Worm (Caenorhabditis elegans) whole organism, L2 larva: ENCODE results near the gene F53A9.6.

ENCODE experiments used
- C34F6.9 ChIP-seq: fragments of 150-350 bp; optimal IDR thresholded peaks from 2 replicates; lab custom pipeline; 2014; ENCODE audit warnings: missing biosample characterization, missing genetic modification characterization
- F13H6.1 ChIP-seq: sonication (generic microtip); optimal IDR thresholded peaks from 2 replicates; lab custom pipeline; 2016; ENCODE audit warnings: missing genetic modification characterization, missing compliant biosample characterization
- R02D3.7 ChIP-seq: fragments of 150-350 bp; optimal IDR thresholded peaks from 2 replicates; lab custom pipeline; 2014; ENCODE audit warnings: missing biosample characterization, missing genetic modification characterization
- Y55F3AM.14 ChIP-seq: fragments of 200-800 bp; sonication (Bioruptor generic); optimal IDR thresholded peaks from 2 replicates; lab custom pipeline; 2018; ENCODE audit warnings: mild to moderate bottlenecking, missing genetic modification characterization, missing compliant biosample characterization
- ZK546.5 ChIP-seq: sonication (generic microtip); optimal IDR thresholded peaks from 2 replicates; lab custom pipeline; 2017; ENCODE audit warnings: missing biosample characterization, missing genetic modification characterization
- alr-1 ChIP-seq: fragments of 150-350 bp; optimal IDR thresholded peaks from 2 replicates; lab custom pipeline; 2014; ENCODE audit warnings: missing biosample characterization, missing genetic modification characterization
- aly-2 ChIP-seq: fragments of 150-350 bp; optimal IDR thresholded peaks from 2 replicates; lab custom pipeline; 2014; ENCODE audit warnings: missing biosample characterization, missing genetic modification characterization
- ama-1 ChIP-seq: fragments of 150-350 bp; optimal IDR thresholded peaks from 2 replicates; lab custom pipeline; 2018; ENCODE audit warnings: inconsistent platforms
- blmp-1 ChIP-seq: sonication (generic microtip); optimal IDR thresholded peaks from 2 replicates; lab custom pipeline; 2017; ENCODE audit warnings: missing genetic modification characterization, mild to moderate bottlenecking, missing compliant biosample characterization, antibody characterized with exemption, moderate library complexity; ENCODE audit not compliant: insufficient read depth
- ceh-16 ChIP-seq: fragments of 150-350 bp; optimal IDR thresholded peaks from 2 replicates; lab custom pipeline; 2014; ENCODE audit warnings: missing biosample characterization, missing genetic modification characterization
- ceh-82 ChIP-seq: fragments of 150-350 bp; optimal IDR thresholded peaks from 2 replicates; lab custom pipeline; 2014; ENCODE audit warnings: missing biosample characterization, missing genetic modification characterization
- crh-2 ChIP-seq: sonication (generic microtip); optimal IDR thresholded peaks from 2 replicates; lab custom pipeline; 2017; ENCODE audit warnings: missing biosample characterization, missing genetic modification characterization
- dmd-4 ChIP-seq: sonication (generic microtip); optimal IDR thresholded peaks from 2 replicates; lab custom pipeline; 2017; ENCODE audit warnings: missing biosample characterization, missing genetic modification characterization
- egl-27 ChIP-seq: sonication (generic microtip); optimal IDR thresholded peaks from 3 replicates; lab custom pipeline; 2017; ENCODE audit warnings: missing biosample characterization, missing genetic modification reagents, missing genetic modification characterization
- elt-1 ChIP-seq: fragments of 150-350 bp; optimal IDR thresholded peaks from 2 replicates; lab custom pipeline; 2014; ENCODE audit warnings: missing biosample characterization, missing genetic modification characterization
- elt-3 ChIP-seq: sonication (generic microtip); optimal IDR thresholded peaks from 2 replicates; lab custom pipeline; 2017; ENCODE audit warnings: missing biosample characterization, missing genetic modification characterization
- fos-1 ChIP-seq: fragments of 150-350 bp; optimal IDR thresholded peaks from 2 replicates; lab custom pipeline; 2014; ENCODE audit warnings: missing biosample characterization, missing genetic modification characterization
- gmeb-1 ChIP-seq: fragments of 150-350 bp; optimal IDR thresholded peaks from 2 replicates; lab custom pipeline; 2014; ENCODE audit warnings: missing biosample characterization, missing genetic modification characterization
- lin-11 ChIP-seq: fragments of 150-350 bp; sonication (generic microtip); optimal IDR thresholded peaks from 2 replicates; lab custom pipeline; 2014; ENCODE audit warnings: missing biosample characterization, missing genetic modification characterization, inconsistent platforms, mixed read lengths
- lin-13 ChIP-seq: fragments of 150-350 bp; optimal IDR thresholded peaks from 2 replicates; lab custom pipeline; 2014; ENCODE audit warnings: missing biosample characterization, missing genetic modification reagents, missing genetic modification characterization
- lin-39 ChIP-seq: fragments of 150-350 bp; optimal IDR thresholded peaks from 2 replicates; lab custom pipeline; 2014; ENCODE audit warnings: missing biosample characterization, missing genetic modification reagents, missing genetic modification characterization
- lsy-2 ChIP-seq, 2 experiments: fragments of 150-350 bp in 1 of 2; sonication (generic microtip) in 1 of 2; optimal IDR thresholded peaks; 2 replicates each; lab custom pipeline; 2014 to 2017; ENCODE audit warnings: missing biosample characterization in 2 of 2, missing genetic modification characterization in 2 of 2
- mab-5 ChIP-seq: fragments of 150-350 bp; optimal IDR thresholded peaks from 2 replicates; lab custom pipeline; 2014; ENCODE audit warnings: missing biosample characterization, missing genetic modification characterization
- mbf-1 ChIP-seq: sonication (generic microtip); optimal IDR thresholded peaks from 2 replicates; lab custom pipeline; 2017; ENCODE audit warnings: missing biosample characterization, missing genetic modification characterization
- mdl-1 ChIP-seq, 2 experiments: fragments of 150-350 bp in 1 of 2; sonication (generic microtip) in 1 of 2; optimal IDR thresholded peaks; 2 replicates each; lab custom pipeline; 2017; ENCODE audit warnings: missing biosample characterization in 2 of 2, missing genetic modification characterization in 2 of 2
- nhr-10 ChIP-seq: sonication (generic microtip); optimal IDR thresholded peaks from 2 replicates; lab custom pipeline; 2017; ENCODE audit warnings: missing biosample characterization, missing genetic modification characterization
- nhr-11 ChIP-seq: fragments of 150-350 bp; optimal IDR thresholded peaks from 2 replicates; lab custom pipeline; 2014; ENCODE audit warnings: missing biosample characterization, missing genetic modification characterization
- nhr-12 ChIP-seq: fragments of 150-350 bp; optimal IDR thresholded peaks from 2 replicates; lab custom pipeline; 2014; ENCODE audit warnings: missing biosample characterization, missing genetic modification characterization
- nhr-129 ChIP-seq: fragments of 150-350 bp; optimal IDR thresholded peaks from 2 replicates; lab custom pipeline; 2014; ENCODE audit warnings: missing biosample characterization, missing genetic modification characterization
- nhr-21 ChIP-seq: fragments of 150-350 bp; optimal IDR thresholded peaks from 2 replicates; lab custom pipeline; 2014; ENCODE audit warnings: missing biosample characterization, missing genetic modification characterization
- nhr-23 ChIP-seq: fragments of 150-350 bp; optimal IDR thresholded peaks from 2 replicates; lab custom pipeline; 2014; ENCODE audit warnings: missing biosample characterization, missing genetic modification reagents, missing genetic modification characterization
- nhr-237 ChIP-seq: fragments of 150-350 bp; optimal IDR thresholded peaks from 2 replicates; lab custom pipeline; 2014; ENCODE audit warnings: missing biosample characterization, missing genetic modification characterization
- nhr-25 ChIP-seq: fragments of 150-350 bp; sonication (generic microtip); optimal IDR thresholded peaks from 3 replicates; lab custom pipeline; 2014; ENCODE audit warnings: missing biosample characterization, missing genetic modification characterization
- nhr-6 ChIP-seq: fragments of 150-350 bp; optimal IDR thresholded peaks from 2 replicates; lab custom pipeline; 2014; ENCODE audit warnings: missing biosample characterization, missing genetic modification characterization
- nhr-77 ChIP-seq: fragments of 150-350 bp; optimal IDR thresholded peaks from 2 replicates; lab custom pipeline; 2014; ENCODE audit warnings: missing biosample characterization, missing genetic modification characterization
- peb-1 ChIP-seq: fragments of 150-350 bp; optimal IDR thresholded peaks from 2 replicates; lab custom pipeline; 2014; ENCODE audit warnings: missing biosample characterization, missing genetic modification characterization
- sem-4 ChIP-seq: fragments of 150-350 bp; optimal IDR thresholded peaks from 2 replicates; lab custom pipeline; 2014; ENCODE audit warnings: missing biosample characterization, missing genetic modification reagents, missing genetic modification characterization
- skn-1 ChIP-seq: sonication (generic microtip); optimal IDR thresholded peaks from 2 replicates; lab custom pipeline; 2017; ENCODE audit warnings: missing biosample characterization, missing genetic modification characterization
- sma-3 ChIP-seq: sonication (generic microtip); optimal IDR thresholded peaks from 2 replicates; lab custom pipeline; 2016; ENCODE audit warnings: missing genetic modification reagents, missing genetic modification characterization, missing compliant biosample characterization
- sma-9 ChIP-seq, 2 experiments: fragments of 150-350 bp in 1 of 2; sonication (generic microtip) in 1 of 2; optimal IDR thresholded peaks; 2 replicates each; lab custom pipeline; 2014 to 2016; ENCODE audit warnings: missing genetic modification characterization in 2 of 2, mild to moderate bottlenecking in 1 of 2, missing biosample characterization in 1 of 2, missing compliant biosample characterization in 1 of 2, missing genetic modification reagents in 1 of 2, moderate library complexity in 1 of 2
- snpc-4 ChIP-seq: fragments of 150-350 bp; optimal IDR thresholded peaks from 2 replicates; lab custom pipeline; 2014; ENCODE audit warnings: missing biosample characterization, missing genetic modification characterization
- unc-39 ChIP-seq: fragments of 150-350 bp; optimal IDR thresholded peaks from 2 replicates; lab custom pipeline; 2014; ENCODE audit warnings: missing biosample characterization, missing genetic modification characterization
- unc-55 ChIP-seq: fragments of 150-350 bp; sonication (generic microtip); optimal IDR thresholded peaks from 3 replicates; lab custom pipeline; 2014; ENCODE audit warnings: missing biosample characterization, missing genetic modification reagents, missing genetic modification characterization
- unc-62 ChIP-seq: fragments of 150-350 bp; optimal IDR thresholded peaks from 2 replicates; lab custom pipeline; 2014; ENCODE audit warnings: missing biosample characterization, missing genetic modification reagents, missing genetic modification characterization
- zag-1 ChIP-seq: fragments of 150-350 bp; optimal IDR thresholded peaks from 2 replicates; lab custom pipeline; 2014; ENCODE audit warnings: missing biosample characterization, missing genetic modification characterization
- ztf-1 ChIP-seq: fragments of 200-800 bp; sonication (Bioruptor generic); conservative IDR thresholded peaks from 2 replicates; pipeline ENCODE4 v1.3.6; 2022; ENCODE audit warnings: missing genetic modification characterization, missing compliant biosample characterization
- ztf-11 ChIP-seq: sonication (generic microtip); optimal IDR thresholded peaks from 2 replicates; lab custom pipeline; 2017; ENCODE audit warnings: missing biosample characterization, missing genetic modification characterization
- ztf-4 ChIP-seq: fragments of 150-350 bp; optimal IDR thresholded peaks from 2 replicates; lab custom pipeline; 2014; ENCODE audit warnings: missing biosample characterization, missing genetic modification characterization

The F53A9.6 gene

DNA sequence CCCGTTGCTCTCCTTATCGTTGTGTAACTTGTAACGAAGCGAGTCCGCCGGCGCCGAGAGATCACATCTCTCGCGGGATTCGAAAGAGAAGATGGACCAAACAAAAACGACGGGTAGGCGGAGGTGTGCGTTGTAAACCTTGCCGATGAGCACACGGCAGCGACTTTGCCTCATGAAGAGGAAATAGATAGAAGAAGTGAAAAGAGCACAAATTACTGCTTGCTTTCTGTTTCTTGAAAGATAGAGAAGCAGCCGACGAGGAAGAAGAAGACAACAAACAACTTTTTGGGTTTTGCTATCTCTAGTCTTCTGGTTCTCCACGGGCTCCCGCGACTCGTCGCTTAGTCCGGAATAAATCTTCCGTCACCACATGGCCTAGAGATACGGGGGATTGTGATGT is 10.2 kb upstream of the F53A9.6 start:
- TF ChIP-seq ceh-16 (tag; lab: Kevin White, UChicago) (no peak), sem-4 (tag; lab: Kevin White, UChicago) (peak; percentile 22), elt-3 (no peak), F13H6.1 (tag; lab: Kevin White, UChicago) (peak; percentile 83), nhr-6 (tag; lab: Kevin White, UChicago) (no peak), mab-5 (tag; lab: Kevin White, UChicago) (no peak), nhr-25 (tag; lab: Kevin White, UChicago) (no peak), egl-27 (tag; lab: Kevin White, UChicago) (no peak), blmp-1 (tag; lab: Kevin White, UChicago) (no peak), nhr-12 (tag; lab: Kevin White, UChicago) (no peak), snpc-4 (tag; lab: Kevin White, UChicago) (peak; percentile 33), nhr-129 (peak; percentile 59), alr-1 (tag; lab: Kevin White, UChicago) (no peak), lin-11 (tag; lab: Kevin White, UChicago) (no peak), ztf-1 (GFP tag; lab: Robert Waterston, UW) (no peak), ceh-82 (no peak), gmeb-1 (tag; lab: Kevin White, UChicago) (no peak), C34F6.9 (tag; lab: Kevin White, UChicago) (no peak), nhr-21 (tag; lab: Kevin White, UChicago) (no peak), sma-3 (GFP tag; lab: Kevin White, UChicago) (no peak), sma-9 (GFP tag; optimal IDR thresholded peaks at IDR 0.05; lab: Kevin White, UChicago) (peak; percentile 46), sma-9 (tag; optimal IDR thresholded peaks at IDR 0.05; lab: Kevin White, UChicago) (no peak), ama-1 (lab: Kevin White, UChicago) (no peak), lin-13 (GFP tag; lab: Kevin White, UChicago) (peak; percentile 6), skn-1 (no peak), nhr-11 (tag; lab: Kevin White, UChicago) (no peak), zag-1 (tag; lab: Kevin White, UChicago) (no peak), aly-2 (tag; lab: Kevin White, UChicago) (no peak), ztf-11 (tag; lab: Kevin White, UChicago) (no peak), lin-39 (tag; lab: Kevin White, UChicago) (no peak), unc-39 (tag; lab: Kevin White, UChicago) (no peak), mdl-1 (tag; optimal IDR thresholded peaks at IDR 0.05; lab: Kevin White, UChicago) (no peak), fos-1 (tag; lab: Kevin White, UChicago) (no peak), crh-2 (tag; lab: Kevin White, UChicago) (no peak), R02D3.7 (tag; lab: Kevin White, UChicago) (no peak), peb-1 (tag; lab: Kevin White, UChicago) (no peak), Y55F3AM.14 (no peak), unc-62 (no peak), nhr-237 (tag; lab: Kevin White, UChicago) (no peak), nhr-23 (no peak), nhr-10 (tag; lab: Kevin White, UChicago) (no peak), elt-1 (tag; lab: Kevin White, UChicago) (no peak), ZK546.5 (no peak), unc-55 (GFP tag; lab: Kevin White, UChicago) (no peak), mbf-1 (tag; lab: Kevin White, UChicago) (no peak), dmd-4 (tag; lab: Kevin White, UChicago) (no peak), lsy-2 (tag; optimal IDR thresholded peaks at IDR 0.05; lab: Kevin White, UChicago) (peak in 1 of 2 experiments; percentile 35), nhr-77 (tag; lab: Kevin White, UChicago) (no peak), ztf-4 (no peak)
- TF ChIP-seq, all 48 proteins: peak for 7
